Worm (Caenorhabditis elegans): ENCODE data around the gene lipl-5.

- TF ChIP-seq W03F9.2 (tag; optimal IDR thresholded peaks at IDR 0.05), result no peak
- no peak for TF ChIP-seq dao-5 (tag; optimal IDR thresholded peaks at IDR 0.05)
- no peak for TF ChIP-seq him-1 (tag; optimal IDR thresholded peaks at IDR 0.05)
Measured at ce11 chrV:356959-357702, 28.4 kb upstream of the lipl-5 start.

Data from whole organism, L4/young adult.